Worm (Caenorhabditis elegans): ENCODE data around the gene K08B12.1.

DNA sequence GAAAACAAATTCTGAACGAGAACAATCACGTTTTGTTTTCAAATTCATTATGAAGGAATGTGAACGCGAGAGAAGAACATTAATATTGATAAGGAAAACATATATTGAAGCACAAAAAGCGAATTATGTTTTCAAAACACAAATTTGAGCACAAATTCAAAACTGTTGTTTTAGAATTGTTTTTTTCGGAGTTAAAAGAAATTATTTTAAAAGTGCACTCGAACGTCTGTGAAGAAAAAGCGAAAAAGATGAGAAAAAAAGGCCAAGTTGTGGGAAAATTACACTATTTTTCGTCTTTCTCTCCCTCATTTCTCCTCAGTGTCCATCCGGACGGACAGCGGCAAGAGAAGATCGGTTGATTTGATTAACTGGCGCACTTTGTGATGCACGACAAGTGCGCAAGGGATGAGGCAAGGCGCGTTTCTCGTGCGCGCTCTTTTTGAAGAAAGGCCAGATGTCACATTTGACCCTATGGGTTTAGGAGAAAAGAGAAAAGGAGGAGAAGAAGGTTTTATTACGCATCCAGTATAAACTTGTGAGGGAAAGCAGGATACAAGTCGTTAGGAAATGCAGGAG is 8.2 kb downstream of the K08B12.1 start, which contains the start of gene mrck-1:
- TF ChIP-seq dao-5 (tag; optimal IDR thresholded peaks at IDR 0.05) (no peak), W03F9.2 (tag; optimal IDR thresholded peaks at IDR 0.05) (peak; percentile 64), him-1 (tag; optimal IDR thresholded peaks at IDR 0.05) (peak; percentile 92)

Data from whole organism, L4/young adult.